Worm (Caenorhabditis elegans): ENCODE measurements around the gene daf-37.

ce11 chrII:6236093-6236945 lies 28.3 kb upstream of the daf-37 start:
- TF ChIP-seq unc-62 (GFP tag; optimal IDR thresholded peaks at IDR 0.05) (no peak), pqm-1 (tag; optimal IDR thresholded peaks at IDR 0.05) (no peak), unc-130 (tag; optimal IDR thresholded peaks at IDR 0.05) (no peak), ztf-11 (tag; optimal IDR thresholded peaks at IDR 0.05) (no peak), dpl-1 (GFP tag; optimal IDR thresholded peaks at IDR 0.05) (peak in 1 of 3 experiments; percentile 3), aly-2 (tag; optimal IDR thresholded peaks at IDR 0.05) (no peak), fkh-4 (tag; optimal IDR thresholded peaks at IDR 0.05; ENCODE audit: borderline replicate concordance) (no peak), tlp-1 (tag; optimal IDR thresholded peaks at IDR 0.05) (no peak), mdl-1 (tag; optimal IDR thresholded peaks at IDR 0.05) (no peak), nhr-28 (tag; optimal IDR thresholded peaks at IDR 0.05) (no peak), nhr-76 (tag; optimal IDR thresholded peaks at IDR 0.05) (no peak), snpc-4 (tag; optimal IDR thresholded peaks at IDR 0.05) (no peak), lin-39 (tag; optimal IDR thresholded peaks at IDR 0.05) (no peak), jun-1 (tag; optimal IDR thresholded peaks at IDR 0.05) (no peak)

All from whole organism, L1 larva.